Worm (Caenorhabditis elegans): ENCODE results near the gene F07C6.2.

ce11 chrIV:12790871-12791270, at the start of gene F07C6.2:
- TF ChIP-seq ces-1 (GFP tag; optimal IDR thresholded peaks at IDR 0.05): no peak
- TF ChIP-seq blmp-1 (tag; optimal IDR thresholded peaks at IDR 0.05): no peak
- no peak for TF ChIP-seq lsy-2 (tag; optimal IDR thresholded peaks at IDR 0.05)
- TF ChIP-seq lin-13 (tag; optimal IDR thresholded peaks at IDR 0.05): no peak
- no peak for TF ChIP-seq nhr-237 (tag; optimal IDR thresholded peaks at IDR 0.05)
- TF ChIP-seq nhr-12 (tag; optimal IDR thresholded peaks at IDR 0.05): no peak
- TF ChIP-seq mab-5 (tag; optimal IDR thresholded peaks at IDR 0.05): no peak
- TF ChIP-seq elt-3 (tag; optimal IDR thresholded peaks at IDR 0.05): no peak
- no peak for TF ChIP-seq elt-1 (tag; optimal IDR thresholded peaks at IDR 0.05; ENCODE audit: borderline replicate concordance, insufficient read depth)
- no peak for TF ChIP-seq ceh-83 (GFP tag; optimal IDR thresholded peaks at IDR 0.05)
- no peak for TF ChIP-seq nhr-28 (tag; optimal IDR thresholded peaks at IDR 0.05)
- TF ChIP-seq mep-1 (tag; optimal IDR thresholded peaks at IDR 0.05): no peak
